Fruit fly (Drosophila melanogaster) Kc167 (cell line): ENCODE results near the gene elB.

ENCODE experiments used
- Myc ChIP-seq: fragments of >200 bp; optimal IDR thresholded peaks from 2 replicates; lab custom pipeline; 2017; ENCODE audit warnings: missing external identifiers
- Sin3A ChIP-seq: fragments of >200 bp; optimal IDR thresholded peaks from 2 replicates; lab custom pipeline; 2018; ENCODE audit warnings: missing external identifiers
- h ChIP-seq: fragments of >200 bp; optimal IDR thresholded peaks from 3 replicates; lab custom pipeline; 2018; ENCODE audit warnings: missing external identifiers
- insv ChIP-seq: fragments of >200 bp; optimal IDR thresholded peaks from 3 replicates; lab custom pipeline; 2018; ENCODE audit warnings: missing external identifiers
- psq ChIP-seq: fragments of >200 bp; optimal IDR thresholded peaks from 2 replicates; lab custom pipeline; 2017; ENCODE audit warnings: missing external identifiers

- TF ChIP-seq Sin3A (lab: Kevin White, UChicago) (no peak), psq (lab: Kevin White, UChicago) (no peak), insv (lab: Kevin White, UChicago) (no peak), h (no peak), Myc (lab: Kevin White, UChicago) (no peak)
These were observed 22.1 kb upstream of the elB start for dm6 chr2L:14431421-14431820.
